Worm (Caenorhabditis elegans) whole organism, late embryonic: ENCODE results near the gene Y39H10B.2.

Experiments
- K09A11.1 ChIP-seq: sonication (generic microtip); optimal IDR thresholded peaks from 2 replicates; lab custom pipeline; 2017; ENCODE audit warnings: antibody characterized with exemption, mild to moderate bottlenecking, missing genetic modification characterization, missing compliant biosample characterization; ENCODE audit not compliant: insufficient read depth
- ama-1 ChIP-seq: fragments of 150-350 bp; optimal IDR thresholded peaks from 2 replicates; lab custom pipeline; 2014
- ceh-31 ChIP-seq: sonication (generic microtip); optimal IDR thresholded peaks from 2 replicates; lab custom pipeline; 2016; ENCODE audit warnings: missing genetic modification characterization, missing compliant biosample characterization
- ceh-9 ChIP-seq: sonication (generic microtip); optimal IDR thresholded peaks from 2 replicates; lab custom pipeline; 2016; ENCODE audit warnings: mild to moderate bottlenecking, missing genetic modification characterization, inconsistent platforms, missing compliant biosample characterization
- dmd-4 ChIP-seq: sonication (generic microtip); optimal IDR thresholded peaks from 2 replicates; lab custom pipeline; 2016; ENCODE audit warnings: borderline replicate concordance, missing genetic modification characterization, missing compliant biosample characterization
- elt-2 ChIP-seq: sonication (generic microtip); optimal IDR thresholded peaks from 2 replicates; lab custom pipeline; 2016; ENCODE audit warnings: missing genetic modification reagents, missing genetic modification characterization, missing compliant biosample characterization
- fkh-10 ChIP-seq: fragments of 150-350 bp; optimal IDR thresholded peaks from 2 replicates; lab custom pipeline; 2014; ENCODE audit warnings: missing biosample characterization, missing genetic modification reagents, missing genetic modification characterization
- nfya-1 ChIP-seq: sonication (generic microtip); optimal IDR thresholded peaks from 2 replicates; lab custom pipeline; 2017; ENCODE audit warnings: missing genetic modification characterization, mild to moderate bottlenecking, missing compliant biosample characterization, antibody characterized with exemption, moderate library complexity
- ref-2 ChIP-seq: sonication (generic microtip); optimal IDR thresholded peaks from 2 replicates; lab custom pipeline; 2016; ENCODE audit warnings: missing genetic modification characterization, missing compliant biosample characterization
- unc-86 ChIP-seq: sonication (generic microtip); optimal IDR thresholded peaks from 2 replicates; lab custom pipeline; 2016; ENCODE audit warnings: missing genetic modification characterization, missing compliant biosample characterization

- TF ChIP-seq fkh-10 (GFP tag; lab: Kevin White, UChicago) = no peak
- TF ChIP-seq unc-86 = no peak
- TF ChIP-seq ref-2 (tag; lab: Kevin White, UChicago) = no peak
- TF ChIP-seq ceh-31 (tag; lab: Kevin White, UChicago) = no peak
- TF ChIP-seq elt-2 (tag; lab: Kevin White, UChicago) = no peak
- TF ChIP-seq nfya-1 (tag; lab: Kevin White, UChicago) = no peak
- no peak for TF ChIP-seq K09A11.1
- TF ChIP-seq ama-1 (lab: Kevin White, UChicago) = no peak
- no peak for TF ChIP-seq ceh-9 (tag; lab: Kevin White, UChicago)
- TF ChIP-seq dmd-4 (tag; lab: Kevin White, UChicago) = no peak
Measured at ce11 chrV:3704688-3705087, 36.1 kb downstream of the Y39H10B.2 start, which contains the start of gene lin-40.
